Worm (Caenorhabditis elegans) whole organism, midembryonic: ENCODE results near the gene R02F11.9.

Experiments
- flt-1 ChIP-seq: fragments of 200-800 bp; sonication (Bioruptor generic); IDR thresholded peaks from 2 replicates; pipeline ENCODE4 v1.3.6; 2022; ENCODE audit warnings: missing genetic modification characterization, missing compliant biosample characterization
- klf-2 ChIP-seq: fragments of 200-800 bp; sonication (Bioruptor generic); conservative IDR thresholded peaks from 2 replicates; pipeline ENCODE4 v1.3.6; 2022; ENCODE audit warnings: missing genetic modification reagents, missing genetic modification characterization, missing compliant biosample characterization
- ztf-23 ChIP-seq: fragments of 200-800 bp; sonication (Bioruptor generic); IDR thresholded peaks from 2 replicates; pipeline ENCODE4 v1.3.6; 2022; ENCODE audit warnings: missing genetic modification reagents, missing genetic modification characterization, missing compliant biosample characterization

DNA sequence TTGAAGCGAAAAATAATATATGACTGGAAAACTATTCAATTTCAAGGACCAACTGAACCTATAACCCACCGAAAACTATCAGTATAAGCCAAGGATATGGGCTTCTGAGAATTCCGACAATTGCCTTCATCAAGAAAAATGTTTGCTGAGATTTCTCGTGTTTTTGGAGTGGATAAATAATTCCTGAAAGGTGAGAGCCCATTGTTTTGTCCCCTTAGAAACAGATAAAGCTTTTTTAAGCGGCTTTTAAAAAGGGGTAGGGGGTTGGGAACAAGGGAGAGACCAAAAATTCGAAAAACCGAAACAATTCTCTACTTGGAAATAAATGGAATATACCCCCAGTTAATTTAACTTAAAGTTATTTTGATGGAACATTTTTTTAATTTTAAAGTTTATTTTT lies 20.8 kb upstream of the R02F11.9 start, which contains the start of gene C18G1.8:
- no peak for TF ChIP-seq klf-2 (GFP tag; lab: Robert Waterston, UW)
- TF ChIP-seq flt-1 (GFP tag; lab: Robert Waterston, UW): no peak
- TF ChIP-seq ztf-23: no peak
